Fruit fly (Drosophila melanogaster) whole organism, pupa: ENCODE results near the gene CG31871.

Source experiments
- CG10348 ChIP-seq: fragments of 200-800 bp; sonication (Bioruptor generic); IDR thresholded peaks from 2 replicates; pipeline ENCODE4 v1.3.6; 2022; ENCODE audit warnings: missing biosample characterization, missing genetic modification characterization
- CG12605 ChIP-seq: fragments of 200-800 bp; sonication (Bioruptor generic); IDR thresholded peaks from 2 replicates; pipeline ENCODE4 v1.3.6; 2022; ENCODE audit warnings: missing biosample characterization, missing genetic modification characterization
- CG15710 ChIP-seq: fragments of 200-800 bp; sonication (Bioruptor generic); optimal IDR thresholded peaks from 2 replicates; lab custom pipeline; 2018; ENCODE audit warnings: missing biosample characterization, mild to moderate bottlenecking, missing genetic modification characterization, moderate library complexity
- CG17806 ChIP-seq: fragments of 200-800 bp; sonication (Bioruptor generic); optimal IDR thresholded peaks from 2 replicates; lab custom pipeline; 2018; ENCODE audit warnings: missing biosample characterization, mild to moderate bottlenecking, missing genetic modification characterization, moderate library complexity
- CG32121 ChIP-seq: fragments of 200-800 bp; sonication (Bioruptor generic); IDR thresholded peaks from 2 replicates; pipeline ENCODE4 v1.3.6; 2022; ENCODE audit warnings: missing biosample characterization, missing genetic modification characterization
- CG8301 ChIP-seq: fragments of 200-800 bp; sonication (Bioruptor generic); optimal IDR thresholded peaks from 2 replicates; lab custom pipeline; 2018; ENCODE audit warnings: missing biosample characterization, mild to moderate bottlenecking, missing genetic modification characterization
- EcR ChIP-seq: fragments of 200-800 bp; sonication (Bioruptor generic); optimal IDR thresholded peaks from 3 replicates; lab custom pipeline; 2019; ENCODE audit warnings: missing biosample characterization, missing genetic modification characterization, mild to moderate bottlenecking, moderate library complexity, missing genetic modification reagents
- Snoo ChIP-seq: fragments of 200-800 bp; sonication (Bioruptor generic); optimal IDR thresholded peaks from 3 replicates; lab custom pipeline; 2017; ENCODE audit warnings: missing biosample characterization, mild to moderate bottlenecking, missing genetic modification characterization, inconsistent platforms
- fd96Ca ChIP-seq: fragments of 200-800 bp; sonication (Bioruptor generic); IDR thresholded peaks from 3 replicates; pipeline ENCODE4 v1.3.6; 2022; ENCODE audit warnings: missing biosample characterization, missing genetic modification characterization
- gl ChIP-seq: fragments of 200-800 bp; sonication (Bioruptor generic); optimal IDR thresholded peaks from 2 replicates; lab custom pipeline; 2018; ENCODE audit warnings: missing biosample characterization, mild to moderate bottlenecking, missing genetic modification characterization

- TF ChIP-seq EcR (GFP tag; lab: Kevin White, UChicago) (no peak), CG10348 (GFP tag; lab: Robert Waterston, UW) (no peak), fd96Ca (no peak), Snoo (tag; lab: Kevin White, UChicago) (no peak), CG15710 (tag; lab: Kevin White, UChicago) (no peak), CG12605 (GFP tag; lab: Robert Waterston, UW) (no peak), CG17806 (no peak), CG8301 (tag; lab: Kevin White, UChicago) (no peak), CG32121 (GFP tag; lab: Robert Waterston, UW) (no peak), gl (tag; lab: Kevin White, UChicago) (no peak)
Observed at dm6 chr2L:10684309-10684708, 22.4 kb downstream of the CG31871 start, which contains the start of gene CG7299.
